Fruit fly (Drosophila melanogaster) whole organism, embryonic: ENCODE measurements around the gene Tsp29Fa.

Source experiments
- Atf6 ChIP-seq: fragments of 200-800 bp; sonication (Bioruptor generic); IDR thresholded peaks from 2 replicates; pipeline ENCODE4 v1.3.6; 2022; ENCODE audit warnings: missing biosample characterization, missing genetic modification characterization
- BtbVII ChIP-seq: fragments of 200-800 bp; sonication (Bioruptor generic); optimal IDR thresholded peaks from 3 replicates; lab custom pipeline; 2017; ENCODE audit warnings: missing biosample characterization, mild to moderate bottlenecking, missing genetic modification characterization
- CG10147 ChIP-seq: fragments of 200-800 bp; sonication (Bioruptor generic); optimal IDR thresholded peaks from 2 replicates; lab custom pipeline; 2019; ENCODE audit warnings: missing biosample characterization, mild to moderate bottlenecking, missing genetic modification characterization, moderate library complexity
- CG10366 ChIP-seq: fragments of 200-800 bp; sonication (Bioruptor generic); IDR thresholded peaks from 2 replicates; pipeline ENCODE4 v1.3.6; 2022; ENCODE audit warnings: missing biosample characterization, missing genetic modification characterization
- CG11085 ChIP-seq: fragments of 200-800 bp; sonication (Bioruptor generic); IDR thresholded peaks from 2 replicates; pipeline ENCODE4 v1.3.6; 2022; ENCODE audit warnings: missing biosample characterization, missing genetic modification characterization
- CG11504 ChIP-seq: fragments of 200-800 bp; sonication (Bioruptor generic); optimal IDR thresholded peaks from 3 replicates; lab custom pipeline; 2019; ENCODE audit warnings: missing biosample characterization, mild to moderate bottlenecking, missing genetic modification characterization, moderate library complexity
- CG11560 ChIP-seq: fragments of 200-800 bp; sonication (Bioruptor generic); IDR thresholded peaks from 3 replicates; pipeline ENCODE4 v1.3.6; 2022; ENCODE audit warnings: missing biosample characterization, missing genetic modification characterization
- CG14667 ChIP-seq: fragments of 200-800 bp; sonication (Bioruptor generic); IDR thresholded peaks from 2 replicates; pipeline ENCODE4 v1.3.6; 2022; ENCODE audit warnings: missing biosample characterization, missing genetic modification characterization
- CG14710 ChIP-seq: fragments of 200-800 bp; sonication (Bioruptor generic); optimal IDR thresholded peaks from 3 replicates; lab custom pipeline; 2019; ENCODE audit warnings: missing biosample characterization, mild to moderate bottlenecking, missing genetic modification characterization, moderate library complexity
- CG15073 ChIP-seq: fragments of 200-800 bp; sonication (Bioruptor generic); optimal IDR thresholded peaks from 2 replicates; lab custom pipeline; 2016; ENCODE audit warnings: missing biosample characterization, missing genetic modification characterization
- CG15479 ChIP-seq: fragments of 200-800 bp; sonication (Bioruptor generic); optimal IDR thresholded peaks from 3 replicates; lab custom pipeline; 2019; ENCODE audit warnings: missing biosample characterization, mild to moderate bottlenecking, missing genetic modification characterization, moderate library complexity
- CG15514 ChIP-seq: fragments of 200-800 bp; sonication (Bioruptor generic); optimal IDR thresholded peaks from 3 replicates; lab custom pipeline; 2017; ENCODE audit warnings: missing biosample characterization, missing genetic modification characterization, mild to moderate bottlenecking, moderate library complexity, missing genetic modification reagents
- CG16815 ChIP-seq: fragments of 200-800 bp; sonication (Bioruptor generic); optimal IDR thresholded peaks from 3 replicates; lab custom pipeline; 2017; ENCODE audit warnings: missing biosample characterization, mild to moderate bottlenecking, missing genetic modification characterization
- CG17612 ChIP-seq: fragments of 200-800 bp; sonication (Bioruptor generic); IDR thresholded peaks from 2 replicates; pipeline ENCODE4 v1.3.6; 2022; ENCODE audit warnings: missing biosample characterization, missing genetic modification characterization
- CG18764 ChIP-seq: fragments of 200-800 bp; sonication (Bioruptor generic); optimal IDR thresholded peaks from 3 replicates; lab custom pipeline; 2016; ENCODE audit warnings: missing biosample characterization, missing genetic modification characterization
- CG31365 ChIP-seq: fragments of 200-800 bp; sonication (Bioruptor generic); optimal IDR thresholded peaks from 2 replicates; lab custom pipeline; 2018; ENCODE audit warnings: missing biosample characterization, mild to moderate bottlenecking, missing genetic modification characterization
- CG33557 ChIP-seq: fragments of 200-800 bp; sonication (Bioruptor generic); optimal IDR thresholded peaks from 2 replicates; lab custom pipeline; 2019; ENCODE audit warnings: missing biosample characterization, mild to moderate bottlenecking, missing genetic modification characterization, moderate library complexity
- CG4424 ChIP-seq: fragments of 200-800 bp; sonication (Bioruptor generic); optimal IDR thresholded peaks from 3 replicates; lab custom pipeline; 2016; ENCODE audit warnings: missing biosample characterization, missing genetic modification characterization
- CG4820 ChIP-seq: fragments of 200-800 bp; sonication (Bioruptor generic); optimal IDR thresholded peaks from 3 replicates; lab custom pipeline; 2016; ENCODE audit warnings: missing biosample characterization, missing genetic modification characterization
- CG6791 ChIP-seq: fragments of 200-800 bp; sonication (Bioruptor generic); IDR thresholded peaks from 3 replicates; pipeline ENCODE4 v1.3.6; 2022; ENCODE audit warnings: missing biosample characterization, missing genetic modification characterization; ENCODE audit not compliant: partially characterized antibody
- CG6813 ChIP-seq: fragments of 200-800 bp; sonication (Bioruptor generic); optimal IDR thresholded peaks from 2 replicates; lab custom pipeline; 2017; ENCODE audit warnings: missing biosample characterization, missing genetic modification characterization, mild to moderate bottlenecking, moderate library complexity, missing genetic modification reagents
- CG6854 ChIP-seq: fragments of 200-800 bp; sonication (Bioruptor generic); optimal IDR thresholded peaks from 3 replicates; lab custom pipeline; 2017; ENCODE audit warnings: missing biosample characterization, mild to moderate bottlenecking, missing genetic modification characterization
- CG9215 ChIP-seq: fragments of 200-800 bp; sonication (Bioruptor generic); IDR thresholded peaks from 2 replicates; pipeline ENCODE4 v1.3.6; 2022; ENCODE audit warnings: missing biosample characterization, missing genetic modification characterization
- CHES-1-like ChIP-seq: fragments of 200-800 bp; sonication (Bioruptor generic); optimal IDR thresholded peaks from 2 replicates; lab custom pipeline; 2016; ENCODE audit warnings: missing biosample characterization, missing genetic modification characterization
- Chrac-16 ChIP-seq: fragments of 200-800 bp; sonication (Bioruptor generic); optimal IDR thresholded peaks from 3 replicates; lab custom pipeline; 2016; ENCODE audit warnings: missing biosample characterization, missing genetic modification characterization
- CrebB ChIP-seq: fragments of 200-800 bp; sonication (Bioruptor generic); optimal IDR thresholded peaks from 3 replicates; lab custom pipeline; 2018; ENCODE audit warnings: missing biosample characterization, mild to moderate bottlenecking, missing genetic modification characterization
- Ets97D ChIP-seq: fragments of 200-800 bp; sonication (Bioruptor generic); optimal IDR thresholded peaks from 3 replicates; lab custom pipeline; 2016; ENCODE audit warnings: missing biosample characterization, missing genetic modification characterization
- Hand ChIP-seq: fragments of 200-800 bp; sonication (Bioruptor generic); optimal IDR thresholded peaks from 2 replicates; lab custom pipeline; 2017; ENCODE audit warnings: mild to moderate bottlenecking, missing biosample characterization, missing genetic modification reagents, missing genetic modification characterization
- Max ChIP-seq: fragments of 200-800 bp; sonication (Bioruptor generic); optimal IDR thresholded peaks from 2 replicates; lab custom pipeline; 2016; ENCODE audit warnings: missing biosample characterization, mild to moderate bottlenecking, missing genetic modification characterization
- NC2α ChIP-seq: fragments of 200-800 bp; sonication (Bioruptor generic); optimal IDR thresholded peaks from 2 replicates; lab custom pipeline; 2016; ENCODE audit warnings: missing biosample characterization, missing genetic modification characterization
- NK7.1 ChIP-seq: fragments of 200-800 bp; sonication (Bioruptor generic); optimal IDR thresholded peaks from 3 replicates; lab custom pipeline; 2016; ENCODE audit warnings: missing biosample characterization, missing genetic modification characterization
- Pdp1 ChIP-seq, 2 experiments: fragments of 200-800 bp; sonication (Bioruptor generic); optimal IDR thresholded peaks; 3 replicates each; lab custom pipeline; 2016; ENCODE audit warnings: missing biosample characterization in 2 of 2, missing genetic modification characterization in 2 of 2, mild to moderate bottlenecking in 1 of 2, moderate library complexity in 1 of 2
- Tbp ChIP-seq: fragments of >200 bp; optimal IDR thresholded peaks from 2 replicates; lab custom pipeline; 2018; ENCODE audit warnings: missing biosample characterization, missing genetic modification characterization
- aop ChIP-seq: fragments of 200-800 bp; sonication (Bioruptor generic); IDR thresholded peaks from 2 replicates; pipeline ENCODE4 v1.3.6; 2022; ENCODE audit warnings: missing biosample characterization, missing genetic modification characterization
- bbx ChIP-seq: fragments of 200-800 bp; sonication (Bioruptor generic); IDR thresholded peaks from 2 replicates; pipeline ENCODE4 v1.3.6; 2022; ENCODE audit warnings: missing biosample characterization, missing genetic modification characterization; ENCODE audit not compliant: partially characterized antibody
- bigmax ChIP-seq: fragments of 200-800 bp; sonication (Bioruptor generic); optimal IDR thresholded peaks from 2 replicates; lab custom pipeline; 2018; ENCODE audit warnings: missing biosample characterization, mild to moderate bottlenecking, missing genetic modification characterization
- bowl ChIP-seq: fragments of 200-800 bp; sonication (Bioruptor generic); IDR thresholded peaks from 2 replicates; pipeline ENCODE4 v1.3.6; 2022; ENCODE audit warnings: missing biosample characterization, missing genetic modification characterization
- crol ChIP-seq: fragments of 200-800 bp; sonication (Bioruptor generic); IDR thresholded peaks from 2 replicates; pipeline ENCODE4 v1.3.6; 2022; ENCODE audit warnings: missing biosample characterization, missing genetic modification characterization
- dimm ChIP-seq: fragments of 200-800 bp; sonication (Bioruptor generic); IDR thresholded peaks from 2 replicates; pipeline ENCODE4 v1.3.6; 2022; ENCODE audit warnings: missing biosample characterization, missing genetic modification characterization
- disco-r ChIP-seq: fragments of 200-800 bp; sonication (Bioruptor generic); optimal IDR thresholded peaks from 2 replicates; lab custom pipeline; 2016; ENCODE audit warnings: missing biosample characterization, missing genetic modification characterization
- gt ChIP-seq: fragments of 200-800 bp; sonication (Bioruptor generic); IDR thresholded peaks from 2 replicates; pipeline ENCODE4 v1.3.6; 2022; ENCODE audit warnings: missing biosample characterization, missing genetic modification characterization
- inv ChIP-seq: fragments of 200-800 bp; sonication (Bioruptor generic); IDR thresholded peaks from 2 replicates; pipeline ENCODE4 v1.3.6; 2022; ENCODE audit warnings: missing biosample characterization, missing genetic modification characterization; ENCODE audit not compliant: partially characterized antibody
- lov ChIP-seq, 2 experiments: fragments of 200-800 bp in 1 of 2; fragments of >200 bp in 1 of 2; sonication (Bioruptor generic) in 1 of 2; IDR thresholded peaks in 1 of 2; optimal IDR thresholded peaks in 1 of 2; 2 replicates in 1 of 2; 3 replicates in 1 of 2; pipeline versions ENCODE4 v1.3.6 to Lab custom; 2017 to 2022; ENCODE audit warnings: missing biosample characterization in 1 of 2, missing genetic modification characterization in 1 of 2
- nom ChIP-seq: fragments of 200-800 bp; sonication (Bioruptor generic); optimal IDR thresholded peaks from 2 replicates; lab custom pipeline; 2017; ENCODE audit warnings: missing biosample characterization, missing genetic modification characterization, mild to moderate bottlenecking, moderate library complexity, missing genetic modification reagents
- org-1 ChIP-seq: fragments of 200-800 bp; sonication (Bioruptor generic); optimal IDR thresholded peaks from 2 replicates; lab custom pipeline; 2017; ENCODE audit warnings: missing biosample characterization, missing genetic modification characterization
- scrt ChIP-seq: fragments of 200-800 bp; sonication (Bioruptor generic); optimal IDR thresholded peaks from 2 replicates; lab custom pipeline; 2018; ENCODE audit warnings: missing biosample characterization, mild to moderate bottlenecking, missing genetic modification characterization, moderate library complexity
- sens ChIP-seq: fragments of 200-800 bp; sonication (Bioruptor generic); peaks from one replicate; lab custom pipeline; 2016; ENCODE audit warnings: missing biosample characterization, missing genetic modification characterization
- sim ChIP-seq: fragments of 200-800 bp; sonication (Bioruptor generic); IDR thresholded peaks from 2 replicates; pipeline ENCODE4 v1.3.6; 2022; ENCODE audit warnings: missing biosample characterization, missing genetic modification characterization
- slp2 ChIP-seq: fragments of 200-800 bp; sonication (Bioruptor generic); optimal IDR thresholded peaks from 2 replicates; lab custom pipeline; 2016; ENCODE audit warnings: missing biosample characterization, missing genetic modification characterization
- sna ChIP-seq: fragments of 200-800 bp; sonication (Bioruptor generic); IDR thresholded peaks from 2 replicates; pipeline ENCODE4 v1.3.6; 2022; ENCODE audit warnings: missing biosample characterization, missing genetic modification characterization; ENCODE audit not compliant: partially characterized antibody
- ttk ChIP-seq: fragments of 200-800 bp; sonication (Bioruptor generic); IDR thresholded peaks from 2 replicates; pipeline ENCODE4 v2.1.2; 2022; ENCODE audit warnings: missing biosample characterization, missing genetic modification characterization

Gene Tsp29Fa

dm6 chr2L:8937837-8938413 is 4.2 kb downstream of the Tsp29Fa start (continued):
- TF ChIP-seq CG14667 (GFP tag; lab: Robert Waterston, UW) (no peak), Ets97D (GFP tag; lab: Kevin White, UChicago) (no peak), Tbp (GFP tag; lab: Kevin White, UChicago) (no peak), nom (GFP tag; lab: Kevin White, UChicago) (no peak), NK7.1 (GFP tag; lab: Kevin White, UChicago) (no peak), CG11560 (tag; lab: Robert Waterston, UW) (no peak), Pdp1 (GFP tag; optimal IDR thresholded peaks at IDR 0.05; lab: Kevin White, UChicago) (no peak), CG6791 (no peak), CG14710 (tag; lab: Kevin White, UChicago) (no peak), BtbVII (GFP tag; lab: Kevin White, UChicago) (no peak), CG15073 (GFP tag; lab: Kevin White, UChicago) (no peak), CG18764 (GFP tag; lab: Kevin White, UChicago) (no peak), bowl (GFP tag; lab: Robert Waterston, UW) (no peak), CG4424 (GFP tag; lab: Kevin White, UChicago) (no peak), aop (GFP tag; lab: Robert Waterston, UW) (no peak), CG11085 (GFP tag; lab: Robert Waterston, UW) (no peak), CG6854 (GFP tag; lab: Kevin White, UChicago) (no peak), CrebB (peak; percentile 29), CG11504 (no peak), CHES-1-like (GFP tag; lab: Kevin White, UChicago) (no peak), sim (no peak), sens (GFP tag; lab: Kevin White, UChicago) (peak; percentile 58), CG10366 (GFP tag; lab: Robert Waterston, UW) (no peak), crol (GFP tag; lab: Robert Waterston, UW) (no peak), CG31365 (tag; lab: Kevin White, UChicago) (no peak), Atf6 (GFP tag; lab: Robert Waterston, UW) (no peak), CG9215 (GFP tag; lab: Robert Waterston, UW) (no peak), inv (no peak), CG6813 (GFP tag; lab: Kevin White, UChicago) (peak; percentile 27), scrt (no peak), CG17612 (GFP tag; lab: Robert Waterston, UW) (no peak), org-1 (GFP tag; lab: Kevin White, UChicago) (no peak), lov (optimal IDR thresholded peaks at IDR 0.05; lab: Kevin White, UChicago) (no peak), lov (GFP tag; IDR thresholded peaks at IDR 0.05; lab: Robert Waterston, UW) (no peak), bbx (no peak), CG16815 (GFP tag; lab: Kevin White, UChicago) (no peak), CG10147 (GFP tag; lab: Kevin White, UChicago) (no peak), Chrac-16 (GFP tag; lab: Kevin White, UChicago) (no peak), sna (GFP tag; lab: Robert Waterston, UW) (no peak), Max (GFP tag; lab: Kevin White, UChicago) (no peak), bigmax (GFP tag; lab: Kevin White, UChicago) (no peak), CG15479 (GFP tag; lab: Kevin White, UChicago) (no peak), CG33557 (GFP tag; lab: Kevin White, UChicago) (no peak), slp2 (no peak), ttk (GFP tag; lab: Robert Waterston, UW) (no peak), CG4820 (GFP tag; lab: Kevin White, UChicago) (no peak), NC2α (GFP tag; lab: Kevin White, UChicago) (no peak), gt (GFP tag; lab: Robert Waterston, UW) (no peak), dimm (GFP tag; lab: Robert Waterston, UW) (no peak), CG15514 (GFP tag; lab: Kevin White, UChicago) (peak; percentile 34), Hand (GFP tag; lab: Kevin White, UChicago) (no peak), disco-r (GFP tag; lab: Kevin White, UChicago) (no peak)
